Worm (Caenorhabditis elegans) whole organism, early embryonic: ENCODE measurements around the gene Y46E12A.2.

ENCODE experiments used
- B0310.2 ChIP-seq: sonication (generic microtip); optimal IDR thresholded peaks from 2 replicates; lab custom pipeline; 2016; ENCODE audit warnings: mild to moderate bottlenecking, missing genetic modification characterization, missing compliant biosample characterization
- F13C5.2 ChIP-seq: sonication (generic microtip); optimal IDR thresholded peaks from 2 replicates; lab custom pipeline; 2017; ENCODE audit warnings: mild to moderate bottlenecking, missing genetic modification characterization, inconsistent platforms, missing compliant biosample characterization
- aly-1 ChIP-seq: sonication (generic microtip); optimal IDR thresholded peaks from 2 replicates; lab custom pipeline; 2016; ENCODE audit warnings: missing genetic modification characterization, missing compliant biosample characterization
- ama-1 ChIP-seq: fragments of 150-350 bp; optimal IDR thresholded peaks from 2 replicates; lab custom pipeline; 2014
- ceh-13 ChIP-seq: fragments of 200-800 bp; sonication (Bioruptor generic); optimal IDR thresholded peaks from 2 replicates; lab custom pipeline; 2018; ENCODE audit warnings: mild to moderate bottlenecking, missing genetic modification characterization, missing compliant biosample characterization
- ceh-36 ChIP-seq: sonication (generic microtip); optimal IDR thresholded peaks from 2 replicates; lab custom pipeline; 2016; ENCODE audit warnings: missing genetic modification characterization, inconsistent platforms, missing compliant biosample characterization
- ets-7 ChIP-seq: sonication (generic microtip); optimal IDR thresholded peaks from 2 replicates; lab custom pipeline; 2016; ENCODE audit warnings: missing genotype, missing genetic modification characterization, missing compliant biosample characterization
- flt-1 ChIP-seq: fragments of 200-800 bp; sonication (Bioruptor generic); IDR thresholded peaks from 2 replicates; pipeline ENCODE4 v1.3.6; 2022; ENCODE audit warnings: missing genetic modification characterization, missing compliant biosample characterization
- hmbx-1 ChIP-seq: sonication (generic microtip); optimal IDR thresholded peaks from 2 replicates; lab custom pipeline; 2016; ENCODE audit warnings: mild to moderate bottlenecking, missing genetic modification characterization, missing compliant biosample characterization
- hmg-4 ChIP-seq: fragments of 200-800 bp; sonication (Bioruptor generic); optimal IDR thresholded peaks from 2 replicates; lab custom pipeline; 2018; ENCODE audit warnings: mild to moderate bottlenecking, missing genetic modification characterization, missing compliant biosample characterization
- hnd-1 ChIP-seq: sonication (generic microtip); optimal IDR thresholded peaks from 2 replicates; lab custom pipeline; 2016; ENCODE audit warnings: missing genetic modification characterization, missing compliant biosample characterization
- pes-1 ChIP-seq: fragments of 200-800 bp; sonication (Bioruptor generic); IDR thresholded peaks from 2 replicates; pipeline ENCODE4 v1.3.6; 2022; ENCODE audit warnings: missing genetic modification reagents, missing genetic modification characterization, missing compliant biosample characterization
- scrt-1 ChIP-seq: fragments of 200-800 bp; sonication (Bioruptor generic); IDR thresholded peaks from 2 replicates; pipeline ENCODE4 v1.3.6; 2022; ENCODE audit warnings: missing genetic modification characterization, missing compliant biosample characterization
- sea-1 ChIP-seq: fragments of 200-800 bp; sonication (Bioruptor generic); conservative IDR thresholded peaks from 2 replicates; pipeline ENCODE4 v1.3.6; 2022; ENCODE audit warnings: missing genetic modification characterization, missing compliant biosample characterization
- tbx-11 ChIP-seq: fragments of 200-800 bp; sonication (Bioruptor generic); IDR thresholded peaks from 2 replicates; pipeline ENCODE4 v1.3.6; 2022; ENCODE audit warnings: missing genetic modification characterization, missing compliant biosample characterization
- tbx-37 ChIP-seq: fragments of 200-800 bp; sonication (Bioruptor generic); conservative IDR thresholded peaks from 2 replicates; pipeline ENCODE4 v1.3.6; 2022; ENCODE audit warnings: missing genetic modification reagents, missing genetic modification characterization, missing compliant biosample characterization
- tra-4 ChIP-seq: sonication (generic microtip); optimal IDR thresholded peaks from 2 replicates; lab custom pipeline; 2017; ENCODE audit warnings: missing genetic modification characterization, missing compliant biosample characterization

The Y46E12A.2 gene

DNA sequence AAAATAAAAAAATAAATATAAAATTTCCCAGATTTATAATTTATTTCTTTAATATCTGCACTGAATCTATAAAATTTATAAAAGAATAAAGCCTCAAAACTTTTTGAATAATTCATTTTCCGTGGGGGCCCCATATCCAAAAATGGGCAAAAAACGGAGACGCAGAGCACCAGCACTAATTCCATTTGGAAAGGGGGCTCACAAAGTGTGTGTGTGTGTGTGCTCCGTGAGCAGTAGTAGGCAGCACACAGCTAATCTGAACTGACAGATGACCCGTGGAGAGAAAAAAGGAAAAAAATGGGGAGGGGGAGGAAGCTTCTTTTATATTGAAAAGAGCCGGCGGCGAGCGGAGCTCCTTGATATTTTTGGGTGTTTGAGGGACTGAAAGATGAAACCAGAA is 33.2 kb downstream of the Y46E12A.2 start:
- TF ChIP-seq scrt-1 (GFP tag; lab: Robert Waterston, UW) = no peak
- TF ChIP-seq hmbx-1 (tag; lab: Kevin White, UChicago) = no peak
- no peak for TF ChIP-seq tra-4
- TF ChIP-seq flt-1 (GFP tag; lab: Robert Waterston, UW) = no peak
- TF ChIP-seq tbx-37 = no peak
- no peak for TF ChIP-seq hnd-1 (tag; lab: Kevin White, UChicago)
- no peak for TF ChIP-seq ceh-36 (tag; lab: Kevin White, UChicago)
- no peak for TF ChIP-seq ets-7 (tag; lab: Kevin White, UChicago)
- no peak for TF ChIP-seq ama-1 (lab: Kevin White, UChicago)
- TF ChIP-seq sea-1 (GFP tag; lab: Robert Waterston, UW) = no peak
- no peak for TF ChIP-seq tbx-11 (GFP tag; lab: Robert Waterston, UW)
- no peak for TF ChIP-seq pes-1 (GFP tag; lab: Robert Waterston, UW)
- no peak for TF ChIP-seq ceh-13 (GFP tag; lab: Kevin White, UChicago)
- TF ChIP-seq hmg-4 = no peak
- no peak for TF ChIP-seq B0310.2
- no peak for TF ChIP-seq F13C5.2 (tag; lab: Kevin White, UChicago)

- TF ChIP-seq tbx-37 = no peak
Measured at ce11 chrIII:1793416-1793815, 34.7 kb downstream of the Y46E12A.2 start.

- no peak for TF ChIP-seq ama-1 (lab: Kevin White, UChicago)
- TF ChIP-seq tra-4 = no peak
- no peak for TF ChIP-seq hmbx-1 (tag; lab: Kevin White, UChicago)
- no peak for TF ChIP-seq hnd-1 (tag; lab: Kevin White, UChicago)
- no peak for TF ChIP-seq flt-1 (GFP tag; lab: Robert Waterston, UW)
- no peak for TF ChIP-seq pes-1 (GFP tag; lab: Robert Waterston, UW)
- no peak for TF ChIP-seq aly-1 (tag; lab: Kevin White, UChicago)
- no peak for TF ChIP-seq B0310.2
- no peak for TF ChIP-seq ceh-36 (tag; lab: Kevin White, UChicago)
- no peak for TF ChIP-seq ets-7 (tag; lab: Kevin White, UChicago)
- no peak for TF ChIP-seq ceh-13 (GFP tag; lab: Kevin White, UChicago)
- no peak for TF ChIP-seq tbx-11 (GFP tag; lab: Robert Waterston, UW)
- no peak for TF ChIP-seq F13C5.2 (tag; lab: Kevin White, UChicago)
Measured at ce11 chrIII:1794100-1794499, 35.4 kb downstream of the Y46E12A.2 start.

DNA sequence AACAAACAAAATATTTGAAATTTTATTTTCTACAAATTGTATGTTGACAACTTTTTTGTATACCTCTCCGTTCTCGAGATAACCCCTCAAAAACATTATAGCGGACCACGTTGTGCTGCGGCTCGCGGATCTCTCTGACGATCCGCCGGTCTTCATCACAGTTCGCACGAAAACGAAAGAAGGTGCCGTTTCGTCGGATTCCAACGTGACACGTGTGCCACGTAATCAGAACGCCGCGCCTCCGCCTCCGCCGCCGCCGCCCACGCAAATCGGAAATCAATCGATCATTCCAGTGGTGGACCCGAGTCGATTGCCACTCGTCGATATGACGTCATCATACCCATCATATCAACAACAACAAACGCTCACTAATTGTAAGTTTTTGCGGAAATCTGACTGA is 40.7 kb downstream of the Y46E12A.2 start:
- no peak for TF ChIP-seq hnd-1 (tag; lab: Kevin White, UChicago)
- no peak for TF ChIP-seq ama-1 (lab: Kevin White, UChicago)
- no peak for TF ChIP-seq B0310.2
- TF ChIP-seq pes-1 (GFP tag; lab: Robert Waterston, UW) = no peak
- TF ChIP-seq ceh-36 (tag; lab: Kevin White, UChicago) = no peak
- TF ChIP-seq hmg-4 = no peak
- TF ChIP-seq scrt-1 (GFP tag; lab: Robert Waterston, UW) = no peak
- TF ChIP-seq tbx-37 = no peak
- TF ChIP-seq tra-4 = no peak
- no peak for TF ChIP-seq ceh-13 (GFP tag; lab: Kevin White, UChicago)
- no peak for TF ChIP-seq hmbx-1 (tag; lab: Kevin White, UChicago)
- TF ChIP-seq tbx-11 (GFP tag; lab: Robert Waterston, UW) = no peak
- no peak for TF ChIP-seq ets-7 (tag; lab: Kevin White, UChicago)

ce11 chrIII:1803000-1803399 is 44.3 kb downstream of the Y46E12A.2 start:
- TF ChIP-seq F13C5.2 (tag; lab: Kevin White, UChicago) = no peak
- no peak for TF ChIP-seq tbx-37
- TF ChIP-seq ets-7 (tag; lab: Kevin White, UChicago) = no peak
- TF ChIP-seq ceh-36 (tag; lab: Kevin White, UChicago) = no peak
- no peak for TF ChIP-seq ceh-13 (GFP tag; lab: Kevin White, UChicago)
- TF ChIP-seq ama-1 (lab: Kevin White, UChicago) = no peak
- TF ChIP-seq pes-1 (GFP tag; lab: Robert Waterston, UW) = no peak
- TF ChIP-seq tra-4 = no peak
- TF ChIP-seq tbx-11 (GFP tag; lab: Robert Waterston, UW) = no peak
- no peak for TF ChIP-seq aly-1 (tag; lab: Kevin White, UChicago)
- no peak for TF ChIP-seq hmg-4
- no peak for TF ChIP-seq hnd-1 (tag; lab: Kevin White, UChicago)
- TF ChIP-seq scrt-1 (GFP tag; lab: Robert Waterston, UW) = no peak
- TF ChIP-seq B0310.2 = no peak
- no peak for TF ChIP-seq sea-1 (GFP tag; lab: Robert Waterston, UW)
- TF ChIP-seq hmbx-1 (tag; lab: Kevin White, UChicago) = no peak
- TF ChIP-seq flt-1 (GFP tag; lab: Robert Waterston, UW) = no peak

DNA sequence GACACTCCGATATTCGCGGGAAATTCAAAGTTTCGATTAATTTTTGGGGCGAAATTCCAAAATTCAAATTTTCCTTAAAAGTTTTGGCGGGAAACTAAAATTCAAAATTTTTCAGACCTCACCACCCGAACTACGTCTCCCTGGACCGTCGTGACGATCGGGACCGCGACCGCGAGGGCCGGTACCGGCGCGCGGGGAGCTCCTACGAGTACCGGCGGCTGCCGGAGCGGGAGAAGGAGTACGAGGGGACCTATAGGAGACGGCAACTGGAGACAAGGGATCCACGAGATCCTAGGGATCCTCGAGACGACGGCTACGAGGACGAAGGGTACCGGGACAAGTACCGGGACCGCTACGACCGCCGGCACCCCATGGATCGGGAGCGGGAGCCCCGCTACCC is 45.7 kb downstream of the Y46E12A.2 start:
- no peak for TF ChIP-seq hmg-4
- TF ChIP-seq sea-1 (GFP tag; lab: Robert Waterston, UW) = no peak
- no peak for TF ChIP-seq tra-4

ce11 chrIII:1805415-1806008 is 46.8 kb downstream of the Y46E12A.2 start:
- TF ChIP-seq pes-1 (GFP tag; lab: Robert Waterston, UW) (no peak), tra-4 (no peak), F13C5.2 (tag; lab: Kevin White, UChicago) (no peak), hmg-4 (no peak)

DNA sequence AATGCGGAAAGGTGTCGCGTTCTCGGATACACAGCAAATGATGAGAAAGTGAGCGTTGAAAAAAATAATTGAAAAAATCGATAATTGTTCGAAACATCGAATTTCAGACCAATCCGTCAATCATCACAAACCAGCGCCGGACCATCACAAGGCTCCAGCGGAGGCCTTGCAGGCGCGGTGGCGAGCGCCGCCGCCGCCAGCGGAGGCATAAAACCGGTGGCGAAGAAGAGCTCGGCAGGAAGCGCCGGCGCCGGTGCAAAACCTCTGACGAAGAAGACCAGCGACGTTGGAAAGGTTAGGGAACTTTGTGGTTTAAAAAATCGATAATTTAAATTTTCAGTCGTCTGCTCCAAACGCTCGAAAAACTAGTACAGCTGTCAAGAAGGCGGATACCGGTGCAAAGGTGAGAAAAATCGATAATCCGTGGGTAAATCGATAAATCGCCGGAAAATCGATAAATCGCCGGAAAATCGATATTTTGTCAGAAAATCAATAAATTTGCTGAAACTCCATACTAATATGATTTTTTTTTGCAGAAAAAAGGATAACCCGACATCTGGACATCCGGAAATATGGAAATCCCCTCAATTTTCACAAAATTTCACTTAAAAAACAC is 47.6 kb downstream of the Y46E12A.2 start:
- TF ChIP-seq scrt-1 (GFP tag; lab: Robert Waterston, UW) = no peak
- TF ChIP-seq tbx-11 (GFP tag; lab: Robert Waterston, UW) = no peak
- no peak for TF ChIP-seq hmbx-1 (tag; lab: Kevin White, UChicago)
- TF ChIP-seq pes-1 (GFP tag; lab: Robert Waterston, UW) = no peak
- TF ChIP-seq ceh-13 (GFP tag; lab: Kevin White, UChicago) = no peak
- no peak for TF ChIP-seq hnd-1 (tag; lab: Kevin White, UChicago)
